Worm (Caenorhabditis elegans) whole organism, L4 larva: ENCODE data around the gene R10H1.1.

Experiments
- F49E8.2 ChIP-seq: sonication (generic microtip); optimal IDR thresholded peaks from 2 replicates; lab custom pipeline; 2016; ENCODE audit warnings: missing compliant biosample characterization, mild to moderate bottlenecking, missing genetic modification characterization, borderline replicate concordance
- attf-4 ChIP-seq: sonication (generic microtip); optimal IDR thresholded peaks from 3 replicates; lab custom pipeline; 2017; ENCODE audit warnings: missing biosample characterization, missing genetic modification characterization
- ceh-20 ChIP-seq: fragments of 200-800 bp; sonication (Bioruptor generic); IDR thresholded peaks from 2 replicates; pipeline ENCODE4 v1.3.6; 2022; ENCODE audit warnings: missing genetic modification reagents, missing genetic modification characterization, missing compliant biosample characterization
- ceh-82 ChIP-seq: sonication (generic microtip); optimal IDR thresholded peaks from 2 replicates; lab custom pipeline; 2017; ENCODE audit warnings: missing biosample characterization, missing genetic modification characterization
- daf-16 ChIP-seq, 3 experiments: sonication (generic microtip); optimal IDR thresholded peaks; 2 replicates each; lab custom pipeline; 2016 to 2017; ENCODE audit warnings: missing genetic modification characterization in 3 of 3, missing genetic modification reagents in 3 of 3, mild to moderate bottlenecking in 2 of 3, missing compliant biosample characterization in 2 of 3, missing biosample characterization in 1 of 3, moderate library complexity in 1 of 3
- fos-1 ChIP-seq: fragments of 150-350 bp; optimal IDR thresholded peaks from 2 replicates; lab custom pipeline; 2014; ENCODE audit warnings: missing biosample characterization, missing genetic modification characterization
- jun-1 ChIP-seq: fragments of 150-350 bp; optimal IDR thresholded peaks from 2 replicates; lab custom pipeline; 2014; ENCODE audit warnings: missing biosample characterization, missing genetic modification reagents, missing genetic modification characterization
- nhr-25 ChIP-seq: sonication (generic microtip); optimal IDR thresholded peaks from 2 replicates; lab custom pipeline; 2017; ENCODE audit warnings: missing genetic modification characterization, mild to moderate bottlenecking, missing compliant biosample characterization, antibody characterized with exemption, moderate library complexity, borderline replicate concordance; ENCODE audit not compliant: insufficient read depth
- snpc-4 ChIP-seq: fragments of 150-350 bp; optimal IDR thresholded peaks from 2 replicates; lab custom pipeline; 2014; ENCODE audit warnings: missing biosample characterization, missing genetic modification characterization
- zag-1 ChIP-seq: fragments of 150-350 bp; optimal IDR thresholded peaks from 2 replicates; lab custom pipeline; 2014; ENCODE audit warnings: missing biosample characterization, missing genetic modification characterization

DNA sequence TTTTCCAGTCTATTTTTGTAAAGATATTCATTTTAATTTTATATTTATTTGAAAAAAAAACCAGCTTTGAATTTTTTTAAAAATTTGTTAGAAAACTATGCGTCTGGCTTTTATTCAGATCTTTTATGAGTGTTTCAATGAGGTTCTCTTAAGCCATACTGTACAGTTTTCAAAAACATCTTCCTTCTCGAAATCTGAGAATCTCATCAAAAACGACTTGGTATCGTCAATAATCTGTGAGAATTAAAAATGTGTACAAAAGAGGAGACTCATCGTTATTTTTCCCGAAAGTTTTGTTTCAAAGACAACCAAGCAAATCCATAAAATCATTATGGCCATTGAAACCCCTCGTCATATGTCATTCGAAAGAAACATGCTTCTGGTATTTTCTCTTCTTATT lies 35.0 kb upstream of the R10H1.1 start, which contains the start of gene D1022.2:
- TF ChIP-seq attf-4: no peak
- TF ChIP-seq zag-1 (tag; lab: Kevin White, UChicago): no peak
- TF ChIP-seq nhr-25 (tag; lab: Kevin White, UChicago): no peak
- no peak for TF ChIP-seq F49E8.2 (tag; lab: Kevin White, UChicago)
- no peak for TF ChIP-seq ceh-82 (tag; lab: Kevin White, UChicago)
- TF ChIP-seq fos-1 (tag; lab: Kevin White, UChicago): no peak
- no peak for TF ChIP-seq ceh-20 (GFP tag; lab: Robert Waterston, UW)
- TF ChIP-seq snpc-4: no peak
- no peak for TF ChIP-seq jun-1 (tag; lab: Kevin White, UChicago)
- TF ChIP-seq daf-16 (GFP tag; optimal IDR thresholded peaks at IDR 0.05; lab: Kevin White, UChicago): no peak
- TF ChIP-seq daf-16 (tag; optimal IDR thresholded peaks at IDR 0.05; lab: Kevin White, UChicago): no peak
